Fruit fly (Drosophila melanogaster) whole organism, embryonic: ENCODE measurements around the gene CG3635.

Experiments
- CG1832 ChIP-seq: fragments of 200-800 bp; sonication (Bioruptor generic); optimal IDR thresholded peaks from 2 replicates; lab custom pipeline; 2017; ENCODE audit warnings: missing biosample characterization, mild to moderate bottlenecking, missing genetic modification characterization, inconsistent platforms
- CG4404 ChIP-seq: fragments of 200-800 bp; sonication (Bioruptor generic); IDR thresholded peaks from 2 replicates; pipeline ENCODE4 v1.3.6; 2022; ENCODE audit warnings: missing biosample characterization, missing genetic modification characterization
- CTCF ChIP-seq: fragments of 200-800 bp; sonication (Bioruptor generic); optimal IDR thresholded peaks from 2 replicates; lab custom pipeline; 2017; ENCODE audit warnings: missing biosample characterization, mild to moderate bottlenecking, missing genetic modification characterization, moderate library complexity
- fru ChIP-seq: fragments of >200 bp; optimal IDR thresholded peaks from 2 replicates; lab custom pipeline; 2017
- nau ChIP-seq: fragments of 200-800 bp; sonication (Bioruptor generic); optimal IDR thresholded peaks from 3 replicates; lab custom pipeline; 2017; ENCODE audit warnings: missing biosample characterization, mild to moderate bottlenecking, missing genetic modification characterization, missing genetic modification reagents

DNA sequence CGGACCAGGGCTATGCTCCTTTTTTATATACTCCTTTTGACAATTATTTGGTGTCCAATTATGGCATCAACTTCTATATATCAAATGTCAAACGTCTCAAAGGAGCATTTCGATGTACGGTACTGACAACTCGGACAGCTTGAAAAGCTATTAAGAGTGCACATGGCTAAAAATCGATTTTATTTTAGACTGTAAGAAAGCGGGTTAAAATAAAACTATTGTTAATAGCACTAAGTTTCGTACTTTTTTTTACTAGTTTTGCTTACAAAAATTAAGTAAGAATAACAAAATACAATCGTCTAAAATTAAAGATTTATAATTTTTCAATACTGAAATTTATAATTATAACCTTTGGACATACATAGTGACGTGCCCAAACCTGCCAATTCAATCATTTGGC lies 39.1 kb downstream of the CG3635 start, which contains the start of gene Ir40a:
- TF ChIP-seq CG4404 (GFP tag; lab: Robert Waterston, UW): no peak
- no peak for TF ChIP-seq fru (lab: Kevin White, UChicago)
- TF ChIP-seq CG1832 (GFP tag; lab: Kevin White, UChicago): no peak
- TF ChIP-seq CTCF (GFP tag; lab: Kevin White, UChicago): no peak
- TF ChIP-seq nau: no peak
